Fruit fly (Drosophila melanogaster) whole organism, adult: ENCODE measurements around the gene CG3198.

Source experiments
- CG11617 ChIP-seq: fragments of 200-800 bp; sonication (Bioruptor generic); optimal IDR thresholded peaks from 2 replicates; lab custom pipeline; 2017; ENCODE audit warnings: mild to moderate bottlenecking, missing biosample characterization, missing genetic modification reagents, missing genetic modification characterization
- CG12768 ChIP-seq: fragments of 200-800 bp; sonication (Bioruptor generic); optimal IDR thresholded peaks from 2 replicates; lab custom pipeline; 2017; ENCODE audit warnings: missing biosample characterization, missing genetic modification characterization, mild to moderate bottlenecking, moderate library complexity, missing genetic modification reagents
- CG14711 ChIP-seq: fragments of 200-800 bp; sonication (Bioruptor generic); optimal IDR thresholded peaks from 2 replicates; lab custom pipeline; 2018; ENCODE audit warnings: missing biosample characterization, mild to moderate bottlenecking, missing genetic modification characterization, moderate library complexity
- CG1620 ChIP-seq: fragments of 200-800 bp; sonication (Bioruptor generic); optimal IDR thresholded peaks from 2 replicates; lab custom pipeline; 2016; ENCODE audit warnings: missing biosample characterization, missing genetic modification characterization
- CG33017 ChIP-seq: fragments of 200-800 bp; sonication (Bioruptor generic); optimal IDR thresholded peaks from 2 replicates; lab custom pipeline; 2018; ENCODE audit warnings: missing biosample characterization, mild to moderate bottlenecking, missing genetic modification characterization, moderate library complexity
- CG5204 ChIP-seq: fragments of 200-800 bp; sonication (Bioruptor generic); optimal IDR thresholded peaks from 2 replicates; lab custom pipeline; 2016; ENCODE audit warnings: missing biosample characterization, missing genetic modification characterization
- CG7045 ChIP-seq: fragments of 200-800 bp; sonication (Bioruptor generic); optimal IDR thresholded peaks from 2 replicates; lab custom pipeline; 2017; ENCODE audit warnings: missing biosample characterization, mild to moderate bottlenecking, missing genetic modification characterization
- CG7101 ChIP-seq: fragments of 200-800 bp; sonication (Bioruptor generic); optimal IDR thresholded peaks from 2 replicates; lab custom pipeline; 2018; ENCODE audit warnings: missing biosample characterization, mild to moderate bottlenecking, missing genetic modification characterization, moderate library complexity
- Clk ChIP-seq: fragments of 200-800 bp; sonication (Bioruptor generic); optimal IDR thresholded peaks from 2 replicates; lab custom pipeline; 2017; ENCODE audit warnings: missing biosample characterization, missing genetic modification characterization
- Crg-1 ChIP-seq: fragments of 200-800 bp; sonication (Bioruptor generic); optimal IDR thresholded peaks from 2 replicates; lab custom pipeline; 2016; ENCODE audit warnings: missing biosample characterization, missing genetic modification characterization
- Hr96 ChIP-seq: fragments of 200-800 bp; sonication (Bioruptor generic); optimal IDR thresholded peaks from 2 replicates; lab custom pipeline; 2016; ENCODE audit warnings: missing biosample characterization, missing genetic modification characterization
- Mnt ChIP-seq: fragments of 200-800 bp; sonication (Bioruptor generic); optimal IDR thresholded peaks from 2 replicates; lab custom pipeline; 2016; ENCODE audit warnings: missing biosample characterization, mild to moderate bottlenecking, missing genetic modification characterization
- bab1 ChIP-seq: fragments of 200-800 bp; sonication (Bioruptor generic); optimal IDR thresholded peaks from 3 replicates; lab custom pipeline; 2019; ENCODE audit warnings: missing biosample characterization, mild to moderate bottlenecking, missing genetic modification characterization, moderate library complexity
- cic ChIP-seq: fragments of 200-800 bp; sonication (Bioruptor generic); optimal IDR thresholded peaks from 2 replicates; lab custom pipeline; 2017; ENCODE audit warnings: missing biosample characterization, mild to moderate bottlenecking, missing genetic modification characterization, moderate library complexity
- cnc ChIP-seq, 2 experiments: fragments of >200 bp; optimal IDR thresholded peaks; 2 replicates each; lab custom pipeline; 2017
- kay ChIP-seq: fragments of 200-800 bp; sonication (Bioruptor generic); peaks from one replicate; lab custom pipeline; 2016; ENCODE audit warnings: missing biosample characterization, missing genetic modification characterization, borderline replicate concordance
- ovo ChIP-seq: fragments of 200-800 bp; sonication (Bioruptor generic); optimal IDR thresholded peaks from 2 replicates; lab custom pipeline; 2016; ENCODE audit warnings: missing biosample characterization, missing genetic modification characterization
- pad ChIP-seq: fragments of 200-800 bp; sonication (Bioruptor generic); optimal IDR thresholded peaks from 3 replicates; lab custom pipeline; 2017; ENCODE audit warnings: missing biosample characterization, missing genetic modification characterization, mild to moderate bottlenecking, moderate library complexity, missing genetic modification reagents
- tj ChIP-seq: fragments of 200-800 bp; sonication (Bioruptor generic); optimal IDR thresholded peaks from 3 replicates; lab custom pipeline; 2017; ENCODE audit warnings: missing biosample characterization, mild to moderate bottlenecking, missing genetic modification characterization, moderate library complexity
- toe ChIP-seq: fragments of 200-800 bp; sonication (Bioruptor generic); optimal IDR thresholded peaks from 2 replicates; lab custom pipeline; 2016; ENCODE audit warnings: missing biosample characterization, missing genetic modification characterization

CG3198 gene

DNA sequence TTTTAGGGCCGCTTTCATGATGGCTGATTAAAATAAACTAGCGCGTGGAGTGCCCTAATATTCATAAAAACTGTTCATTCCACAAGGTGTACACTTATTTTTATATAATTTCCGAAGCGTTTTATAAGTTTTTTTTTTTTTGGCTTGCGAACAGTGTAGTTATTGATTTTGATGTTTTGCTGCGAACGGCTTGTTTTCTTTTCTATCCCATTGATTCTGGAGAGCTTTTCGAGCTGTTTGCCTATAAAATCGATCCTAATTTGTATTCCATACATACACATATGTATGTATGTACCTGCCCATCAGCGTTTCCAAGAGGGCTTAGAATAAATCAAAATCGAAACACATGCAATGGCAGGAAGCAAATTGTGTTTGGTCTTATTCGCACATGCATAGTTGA, 36.5 kb upstream of the CG3198 start:
- TF ChIP-seq kay (peak; percentile 64), cic (GFP tag; lab: Kevin White, UChicago) (no peak)

DNA sequence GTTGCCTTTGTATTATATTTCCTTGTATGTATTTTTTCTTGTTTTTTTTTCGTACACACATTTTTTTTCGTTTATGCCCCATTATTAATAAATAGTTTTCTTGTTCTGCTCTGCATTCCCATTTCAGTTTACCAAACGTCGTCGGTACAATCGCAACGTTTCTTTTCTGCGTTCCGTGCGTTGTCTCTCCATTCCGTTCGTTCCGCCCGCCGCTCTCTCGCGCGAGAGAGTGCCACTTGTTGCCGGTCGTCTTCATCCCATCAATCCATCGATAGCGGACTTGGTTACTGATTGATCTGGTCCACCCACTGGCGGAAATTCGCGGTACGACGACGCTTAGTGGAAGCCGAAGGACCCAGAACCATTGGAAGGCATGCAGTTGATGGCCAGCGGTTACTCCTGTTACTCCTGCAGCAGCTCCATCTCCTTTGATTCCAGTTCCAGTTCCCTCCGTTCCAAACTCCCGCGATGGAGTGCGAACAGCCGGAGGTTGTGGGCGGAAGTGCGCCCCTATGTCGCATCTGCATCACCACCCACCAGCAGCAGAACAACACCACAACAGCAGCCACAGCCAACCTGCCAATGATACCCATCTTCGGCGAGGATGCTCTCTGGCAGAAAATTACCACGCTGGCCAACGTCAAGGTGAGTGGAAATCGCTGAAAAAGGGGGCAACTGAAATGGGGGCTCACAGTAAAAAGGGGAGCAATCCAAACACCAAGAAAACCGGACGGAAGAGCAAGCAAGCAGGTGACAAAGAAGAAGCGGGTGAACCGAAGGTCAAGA, 35.7 kb upstream of the CG3198 start:
- TF ChIP-seq tj (no peak), CG11617 (GFP tag; lab: Kevin White, UChicago) (no peak), toe (GFP tag; lab: Kevin White, UChicago) (no peak), bab1 (no peak), cic (GFP tag; lab: Kevin White, UChicago) (no peak), CG1620 (GFP tag; lab: Kevin White, UChicago) (no peak)

DNA sequence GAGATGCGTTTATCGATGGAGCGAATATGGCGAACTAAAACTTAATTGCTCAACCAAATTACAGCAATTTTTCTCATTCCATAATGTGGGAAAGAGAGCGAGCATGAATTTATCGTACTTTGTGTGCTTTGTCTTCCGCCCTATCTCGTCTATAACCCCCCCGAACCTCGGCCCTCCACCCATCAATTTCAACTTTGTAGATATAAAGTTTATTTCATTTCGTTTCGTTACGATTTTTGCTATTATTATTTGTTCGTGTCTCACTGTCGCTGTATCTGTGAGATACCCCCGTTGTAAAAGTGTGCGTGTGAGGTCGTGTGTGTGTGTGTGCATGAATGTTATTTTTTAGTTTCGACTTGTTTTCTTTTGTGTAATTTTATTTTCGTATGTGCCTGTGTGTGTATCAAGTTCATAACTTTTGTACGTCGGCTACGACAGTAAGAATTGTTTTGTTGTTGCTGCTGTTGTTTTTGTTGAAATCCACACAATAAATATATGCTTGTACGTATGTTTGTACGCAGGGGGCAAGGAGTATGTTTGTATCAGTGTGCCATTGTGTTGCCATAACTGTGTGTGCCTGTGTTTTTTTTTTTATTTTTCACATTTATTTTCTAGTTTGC, 34.9 kb upstream of the CG3198 start:
- peak; percentile 52 for TF ChIP-seq cic (GFP tag; lab: Kevin White, UChicago)
- no peak for TF ChIP-seq CG7045

DNA sequence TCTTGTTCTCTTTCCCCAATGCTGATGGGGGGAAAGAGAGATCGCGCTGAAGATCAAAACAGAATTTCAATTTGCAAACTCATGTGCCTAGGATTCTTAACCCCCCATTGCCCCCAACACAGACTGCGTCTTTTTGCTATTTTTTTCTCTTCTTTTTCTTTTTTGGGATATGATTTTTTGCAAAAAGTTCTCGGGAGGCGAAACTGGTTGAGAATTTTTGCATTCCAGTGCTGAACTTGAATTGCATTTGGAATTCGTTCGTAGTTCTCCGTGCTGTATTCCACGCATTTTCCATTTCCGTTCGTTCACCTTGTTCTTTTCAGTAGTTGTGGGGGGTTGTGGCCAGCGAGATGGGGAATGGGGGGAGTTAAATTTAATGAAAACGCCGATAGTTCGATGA, 34.4 kb upstream of the CG3198 start:
- TF ChIP-seq CG5204 (GFP tag; lab: Kevin White, UChicago) (no peak), CG1620 (GFP tag; lab: Kevin White, UChicago) (no peak), Crg-1 (GFP tag; lab: Kevin White, UChicago) (no peak), ovo (GFP tag; lab: Kevin White, UChicago) (no peak), CG7101 (tag; lab: Kevin White, UChicago) (no peak), CG11617 (GFP tag; lab: Kevin White, UChicago) (no peak), CG7045 (no peak), pad (GFP tag; lab: Kevin White, UChicago) (no peak), bab1 (no peak), toe (GFP tag; lab: Kevin White, UChicago) (no peak), cic (GFP tag; lab: Kevin White, UChicago) (no peak), Clk (GFP tag; lab: Kevin White, UChicago) (no peak), tj (no peak), CG33017 (no peak), cnc (optimal IDR thresholded peaks at IDR 0.05; lab: Kevin White, UChicago) (no peak), CG12768 (GFP tag; lab: Kevin White, UChicago) (no peak), kay (no peak)

DNA sequence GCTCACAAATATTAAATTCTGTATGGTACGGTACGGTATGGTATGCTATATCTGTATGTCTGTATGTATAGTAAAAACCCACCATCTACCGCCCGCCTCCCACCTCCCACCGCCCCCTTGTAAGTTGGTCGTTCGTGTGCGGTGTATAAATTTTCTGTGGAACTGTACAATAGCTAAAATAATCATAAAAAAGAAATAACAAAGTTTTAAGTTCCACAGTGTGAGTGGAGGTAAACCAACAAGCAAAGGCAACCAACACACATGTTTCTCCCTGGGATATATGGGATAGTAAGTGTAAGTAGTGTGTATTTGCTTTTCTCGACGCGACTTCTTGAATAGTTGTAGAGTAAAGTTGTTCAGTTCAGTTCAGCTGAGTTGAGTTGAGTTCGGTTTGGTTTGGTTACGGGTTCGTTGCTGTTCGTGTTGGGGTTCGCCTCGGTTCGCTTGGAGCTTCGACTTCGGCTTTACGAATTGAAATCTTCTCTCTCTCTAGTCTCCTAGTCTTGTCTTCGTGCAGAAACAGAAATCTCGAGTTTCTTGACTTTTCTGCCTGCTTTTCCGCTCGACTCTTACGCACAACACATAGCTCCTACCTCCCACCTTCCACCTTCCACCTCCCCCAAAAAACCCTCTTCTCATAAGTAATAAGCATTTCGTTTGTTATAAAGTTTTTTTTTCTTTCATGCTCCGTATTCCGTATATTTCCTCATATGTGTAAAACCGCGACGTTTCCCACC, 33.0 kb upstream of the CG3198 start:
- TF ChIP-seq CG7045: no peak
- no peak for TF ChIP-seq CG7101 (tag; lab: Kevin White, UChicago)
- TF ChIP-seq cic (GFP tag; lab: Kevin White, UChicago): peak; percentile 67
- no peak for TF ChIP-seq CG33017
- no peak for TF ChIP-seq Clk (GFP tag; lab: Kevin White, UChicago)
- TF ChIP-seq CG5204 (GFP tag; lab: Kevin White, UChicago): no peak
- TF ChIP-seq CG12768 (GFP tag; lab: Kevin White, UChicago): no peak
- TF ChIP-seq kay: no peak
- no peak for TF ChIP-seq tj
- no peak for TF ChIP-seq Hr96 (GFP tag; lab: Kevin White, UChicago)
- TF ChIP-seq CG11617 (GFP tag; lab: Kevin White, UChicago): no peak
- TF ChIP-seq bab1: peak; percentile 23
- no peak for TF ChIP-seq CG14711 (tag; lab: Kevin White, UChicago)

DNA sequence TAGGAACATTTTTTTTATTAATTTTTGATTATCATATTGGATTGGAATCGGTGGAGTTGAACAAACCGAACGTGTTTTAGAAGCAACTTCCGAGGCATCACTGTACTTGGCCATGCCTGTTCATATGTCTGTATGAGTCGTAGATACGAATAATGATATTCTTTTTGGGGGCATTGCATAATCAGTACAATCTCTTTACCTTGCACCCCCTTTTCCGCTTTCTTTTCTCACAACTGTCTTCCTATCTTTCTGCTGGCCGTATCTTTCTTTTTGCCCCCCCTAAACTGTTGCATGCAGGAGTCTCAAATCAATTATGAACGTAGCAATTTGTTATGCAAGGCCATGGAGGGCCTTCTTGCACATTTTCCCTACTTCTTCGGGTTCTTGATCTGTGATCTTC, 32.1 kb upstream of the CG3198 start:
- TF ChIP-seq Hr96 (GFP tag; lab: Kevin White, UChicago): no peak
- TF ChIP-seq kay: no peak
- no peak for TF ChIP-seq CG5204 (GFP tag; lab: Kevin White, UChicago)
- TF ChIP-seq CG1620 (GFP tag; lab: Kevin White, UChicago): no peak
- TF ChIP-seq bab1: no peak

DNA sequence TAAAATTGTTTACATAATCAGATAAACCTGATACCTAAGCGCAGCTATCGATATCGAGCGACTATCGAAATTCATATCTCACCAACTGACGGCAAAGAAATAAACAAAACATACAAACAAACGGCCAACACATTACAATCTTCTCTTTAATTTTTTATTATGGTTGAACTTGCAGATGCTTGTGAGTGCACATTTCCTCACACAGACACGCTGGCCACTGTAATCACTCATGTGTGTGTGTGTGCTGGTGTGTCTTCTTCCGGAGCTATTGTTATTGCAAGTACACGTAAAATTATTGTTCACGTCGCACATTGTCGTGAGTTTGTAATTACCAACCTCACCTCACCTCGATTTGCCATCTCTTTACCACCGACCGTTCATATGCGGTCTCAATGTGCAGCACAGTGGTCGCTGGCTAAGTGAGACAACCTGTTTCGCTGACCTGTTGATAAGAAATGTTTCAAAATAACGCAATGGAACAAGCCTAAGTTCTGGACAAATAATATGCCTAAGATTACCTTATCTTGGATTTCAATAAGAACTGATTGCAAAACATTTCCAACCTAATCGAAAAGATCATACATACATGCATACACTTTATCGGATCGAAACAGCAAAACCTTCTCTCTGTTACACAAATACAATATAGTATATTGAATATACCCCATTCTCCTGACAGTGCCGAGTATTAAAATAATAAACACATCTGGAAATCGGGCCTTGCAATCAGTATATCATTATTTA, 31.5 kb upstream of the CG3198 start:
- peak; percentile 66 for TF ChIP-seq cic (GFP tag; lab: Kevin White, UChicago)
- no peak for TF ChIP-seq CG1620 (GFP tag; lab: Kevin White, UChicago)
- peak; percentile 24 for TF ChIP-seq CG11617 (GFP tag; lab: Kevin White, UChicago)
- no peak for TF ChIP-seq ovo (GFP tag; lab: Kevin White, UChicago)
- peak; percentile 13 for TF ChIP-seq CG12768 (GFP tag; lab: Kevin White, UChicago)
- TF ChIP-seq toe (GFP tag; lab: Kevin White, UChicago): peak; percentile 6
- peak; percentile 87 for TF ChIP-seq tj
- TF ChIP-seq CG14711 (tag; lab: Kevin White, UChicago): peak; percentile 0
- peak; percentile 47 for TF ChIP-seq Hr96 (GFP tag; lab: Kevin White, UChicago)
- peak; percentile 33 for TF ChIP-seq Mnt (GFP tag; lab: Kevin White, UChicago)
- no peak for TF ChIP-seq cnc (optimal IDR thresholded peaks at IDR 0.05; lab: Kevin White, UChicago)
- peak; percentile 2 for TF ChIP-seq CG7045
- no peak for TF ChIP-seq pad (GFP tag; lab: Kevin White, UChicago)
- TF ChIP-seq CG7101 (tag; lab: Kevin White, UChicago): peak; percentile 24
